Worm (Caenorhabditis elegans): ENCODE results near the gene C10G8.4.

Gene C10G8.4

DNA sequence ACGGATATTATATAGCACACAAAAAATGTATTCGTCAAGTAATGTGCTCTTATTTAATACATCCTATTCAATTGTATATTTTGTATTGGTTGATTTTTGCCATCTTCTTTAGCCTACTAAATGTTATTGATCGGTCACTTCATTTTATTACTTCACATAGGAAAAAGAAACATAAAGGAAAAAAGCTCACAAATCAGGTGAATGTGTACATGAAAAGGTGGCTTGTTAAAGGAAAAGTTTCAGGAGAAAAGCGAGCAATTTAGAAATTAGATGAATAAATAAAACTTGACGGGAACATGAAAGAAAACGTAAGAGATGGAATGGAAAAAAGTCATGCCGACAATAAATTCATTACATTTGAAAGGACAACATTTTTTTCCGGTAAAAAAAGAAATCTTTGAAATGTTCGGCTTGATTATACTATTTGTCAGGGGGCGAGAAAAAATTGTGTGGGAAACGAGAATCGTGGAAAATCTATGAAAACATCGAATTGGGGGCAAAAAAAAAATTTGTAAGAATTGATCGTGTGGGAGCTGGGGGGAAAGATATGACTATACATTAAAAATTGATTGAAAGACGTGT, 36.2 kb upstream of the C10G8.4 start:
- no peak for TF ChIP-seq ceh-82 (tag; optimal IDR thresholded peaks at IDR 0.05)
- no peak for TF ChIP-seq hpl-2 (GFP tag; optimal IDR thresholded peaks at IDR 0.05)
- no peak for TF ChIP-seq rnt-1 (tag; optimal IDR thresholded peaks at IDR 0.05)
- no peak for TF ChIP-seq irx-1 (tag; optimal IDR thresholded peaks at IDR 0.05)
- no peak for TF ChIP-seq efl-1 (optimal IDR thresholded peaks at IDR 0.05)
- peak in 1 of 2 experiments; percentile 39 for TF ChIP-seq efl-1 (GFP tag; optimal IDR thresholded peaks at IDR 0.05 in 1 of 2)
- no peak for TF ChIP-seq vab-15 (tag; optimal IDR thresholded peaks at IDR 0.05)
- no peak for TF ChIP-seq F16B12.6 (tag; optimal IDR thresholded peaks at IDR 0.05)
- TF ChIP-seq nhr-85 (tag): peak; percentile 69
- peak; percentile 14 for TF ChIP-seq nhr-90 (tag; optimal IDR thresholded peaks at IDR 0.05; ENCODE audit: poor library complexity)

DNA sequence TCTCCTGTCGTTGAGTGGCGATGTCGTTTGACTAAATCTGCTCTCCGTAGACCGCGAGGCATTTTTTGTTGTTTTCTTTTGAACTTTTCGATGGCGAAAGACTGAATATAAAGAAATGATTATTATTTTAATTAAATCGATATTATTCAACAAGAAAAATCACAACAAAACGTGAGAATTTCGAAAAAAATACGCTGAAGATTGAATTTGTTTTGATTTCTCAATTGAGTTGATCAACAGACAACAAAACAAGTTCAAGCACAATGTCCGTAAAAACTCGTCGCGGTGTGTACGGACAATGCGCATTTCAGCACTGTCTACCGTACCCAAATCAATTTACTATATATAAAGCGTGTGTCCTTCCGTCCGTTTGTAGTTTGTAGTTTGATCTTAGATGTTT, 33.7 kb upstream of the C10G8.4 start, which contains the start of gene B0238.9:
Gene B0238.9, minus strand, starts transcription at position 101 of the 400 bp plus-strand sequence.
- TF ChIP-seq blmp-1 (tag; optimal IDR thresholded peaks at IDR 0.05): no peak
- TF ChIP-seq xbp-1 (tag; optimal IDR thresholded peaks at IDR 0.05): no peak
- TF ChIP-seq vab-15 (tag; optimal IDR thresholded peaks at IDR 0.05): no peak
- no peak for TF ChIP-seq nhr-77 (tag; optimal IDR thresholded peaks at IDR 0.05)
- TF ChIP-seq ceh-8 (GFP tag; optimal IDR thresholded peaks at IDR 0.05): no peak
- no peak for TF ChIP-seq nhr-90 (tag; optimal IDR thresholded peaks at IDR 0.05; ENCODE audit: poor library complexity)
- TF ChIP-seq zag-1 (tag; optimal IDR thresholded peaks at IDR 0.05): no peak
- no peak for TF ChIP-seq tbx-2 (tag; optimal IDR thresholded peaks at IDR 0.05)
- TF ChIP-seq hpl-2 (GFP tag; optimal IDR thresholded peaks at IDR 0.05): no peak
- no peak for TF ChIP-seq C34B4.2 (tag; optimal IDR thresholded peaks at IDR 0.05)
- no peak for TF ChIP-seq jun-1 (tag; optimal IDR thresholded peaks at IDR 0.05)
- no peak for TF ChIP-seq skn-1 (tag; optimal IDR thresholded peaks at IDR 0.05)
- TF ChIP-seq hlh-4 (tag; optimal IDR thresholded peaks at IDR 0.05): no peak
- TF ChIP-seq unc-98 (GFP tag; IDR thresholded peaks at IDR 0.05): no peak
- TF ChIP-seq irx-1 (tag; optimal IDR thresholded peaks at IDR 0.05): no peak
- TF ChIP-seq mep-1 (tag; optimal IDR thresholded peaks at IDR 0.05): no peak
- no peak for TF ChIP-seq zip-4 (GFP tag; optimal IDR thresholded peaks at IDR 0.05)

DNA sequence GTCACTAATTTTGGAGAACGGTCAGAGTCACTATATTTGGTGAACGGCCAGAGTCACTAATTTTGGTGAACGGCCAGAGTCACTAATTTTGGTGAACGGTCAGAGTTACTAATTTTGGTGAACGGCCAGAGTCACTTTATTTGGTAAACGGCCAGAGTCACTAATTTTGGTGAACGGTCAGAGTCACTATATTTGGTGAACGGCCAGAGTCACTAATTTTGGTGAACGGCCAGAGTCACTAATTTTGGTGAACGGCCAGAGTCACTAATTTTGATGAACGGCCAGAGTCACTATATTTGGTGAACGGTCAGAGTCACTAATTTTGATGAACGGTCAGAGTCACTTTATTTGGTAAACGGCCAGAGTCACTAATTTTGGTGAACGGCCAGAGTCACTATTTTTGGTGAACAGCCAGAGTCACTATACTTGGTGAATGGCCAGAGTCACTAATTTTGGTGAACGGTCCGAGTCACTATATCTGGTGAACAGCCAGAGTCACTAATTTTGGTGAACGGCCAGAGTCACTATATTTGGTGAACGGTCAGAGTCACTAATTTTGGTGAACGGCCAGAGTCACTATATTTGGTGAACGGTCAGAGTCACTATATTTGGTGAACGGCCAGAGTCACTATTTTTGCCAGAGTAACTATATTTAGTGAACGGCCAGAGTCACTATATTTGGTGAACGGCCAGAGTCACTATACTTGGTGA, 27.3 kb upstream of the C10G8.4 start:
- TF ChIP-seq ceh-63 (GFP tag; optimal IDR thresholded peaks at IDR 0.05) (peak; percentile 46), ceh-8 (GFP tag; optimal IDR thresholded peaks at IDR 0.05) (peak; percentile 35)

DNA sequence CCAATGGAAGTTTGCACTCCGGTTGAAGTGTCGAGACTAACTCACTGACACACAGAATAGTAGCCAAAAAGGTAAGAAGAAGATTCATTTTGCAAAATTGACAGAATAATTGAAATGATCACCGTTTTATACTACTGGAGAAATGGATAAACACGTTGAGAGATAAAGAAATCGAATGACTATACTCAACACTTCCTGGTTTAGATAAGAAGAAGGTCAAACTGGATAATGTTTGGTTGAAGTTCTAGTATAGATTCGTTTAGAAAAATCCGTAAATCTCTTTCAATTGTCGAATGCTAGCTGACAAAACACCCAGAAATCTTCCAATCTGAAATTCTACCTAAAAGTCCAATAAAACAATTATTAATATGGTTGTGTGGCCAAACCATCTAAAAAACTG, 24.5 kb upstream of the C10G8.4 start, which contains the start of gene Y49G5A.1:
Gene Y49G5A.1, minus strand, starts transcription at position 101 of the 400 bp plus-strand sequence.
- no peak for TF ChIP-seq F16B12.6 (tag; optimal IDR thresholded peaks at IDR 0.05)
- TF ChIP-seq unc-62 (GFP tag; optimal IDR thresholded peaks at IDR 0.05): no peak
- TF ChIP-seq efl-3 (GFP tag; optimal IDR thresholded peaks at IDR 0.05): no peak
- TF ChIP-seq hlh-4 (tag; optimal IDR thresholded peaks at IDR 0.05): no peak
- no peak for TF ChIP-seq nhr-90 (tag; optimal IDR thresholded peaks at IDR 0.05; ENCODE audit: poor library complexity)
- no peak for TF ChIP-seq elt-3 (tag; optimal IDR thresholded peaks at IDR 0.05)
- TF ChIP-seq ces-1 (GFP tag; optimal IDR thresholded peaks at IDR 0.05): no peak
- no peak for TF ChIP-seq snu-23 (GFP tag; optimal IDR thresholded peaks at IDR 0.05)
- TF ChIP-seq unc-130 (tag; optimal IDR thresholded peaks at IDR 0.05): no peak
- TF ChIP-seq tbx-2 (tag; optimal IDR thresholded peaks at IDR 0.05): no peak
- no peak for TF ChIP-seq grh-1 (GFP tag; IDR thresholded peaks at IDR 0.05)
- TF ChIP-seq xbp-1 (tag; optimal IDR thresholded peaks at IDR 0.05): no peak
- TF ChIP-seq efl-1 (optimal IDR thresholded peaks at IDR 0.05): no peak
- TF ChIP-seq efl-1 (GFP tag; optimal IDR thresholded peaks at IDR 0.05 in 1 of 2): no peak
- no peak for TF ChIP-seq lin-35 (GFP tag; optimal IDR thresholded peaks at IDR 0.05)
- TF ChIP-seq lin-13 (GFP tag; optimal IDR thresholded peaks at IDR 0.05): no peak
- no peak for TF ChIP-seq nhr-71 (tag; optimal IDR thresholded peaks at IDR 0.05)
- TF ChIP-seq jun-1 (tag; optimal IDR thresholded peaks at IDR 0.05): no peak
- no peak for TF ChIP-seq lin-15B (tag; optimal IDR thresholded peaks at IDR 0.05)
- no peak for TF ChIP-seq snpc-4 (tag; optimal IDR thresholded peaks at IDR 0.05)
- TF ChIP-seq lin-14 (GFP tag; optimal IDR thresholded peaks at IDR 0.05): no peak

Measured in whole organism, L1 larva.